Fruit fly (Drosophila melanogaster) whole organism, embryonic: ENCODE measurements around the gene Sec5.

Source experiments
- Atf3 ChIP-seq: fragments of 200-800 bp; sonication (Bioruptor generic); optimal IDR thresholded peaks from 3 replicates; lab custom pipeline; 2016; ENCODE audit warnings: missing biosample characterization, missing genetic modification characterization
- Bteb2 ChIP-seq: fragments of 200-800 bp; sonication (Bioruptor generic); optimal IDR thresholded peaks from 2 replicates; lab custom pipeline; 2016; ENCODE audit warnings: missing biosample characterization, missing genetic modification characterization
- CG14860 ChIP-seq: fragments of 200-800 bp; sonication (Bioruptor generic); IDR thresholded peaks from 3 replicates; pipeline ENCODE4 v1.3.6; 2022; ENCODE audit warnings: missing biosample characterization, missing genetic modification characterization; ENCODE audit not compliant: partially characterized antibody
- CG2120 ChIP-seq: fragments of 200-800 bp; sonication (Bioruptor generic); optimal IDR thresholded peaks from 3 replicates; lab custom pipeline; 2016; ENCODE audit warnings: missing biosample characterization, missing genetic modification characterization
- Drgx ChIP-seq: fragments of 200-800 bp; sonication (Bioruptor generic); IDR thresholded peaks from 2 replicates; pipeline ENCODE4 v1.3.6; 2022; ENCODE audit warnings: missing biosample characterization, missing genetic modification characterization
- HLH4C ChIP-seq: fragments of 200-800 bp; sonication (Bioruptor generic); IDR thresholded peaks from 3 replicates; pipeline ENCODE4 v1.3.6; 2022; ENCODE audit warnings: missing biosample characterization, missing genetic modification characterization; ENCODE audit not compliant: partially characterized antibody
- al ChIP-seq: fragments of 200-800 bp; sonication (Bioruptor generic); IDR thresholded peaks from 2 replicates; pipeline ENCODE4 v1.3.6; 2022; ENCODE audit warnings: missing biosample characterization, missing genetic modification characterization
- gcm2 ChIP-seq: fragments of 200-800 bp; sonication (Bioruptor generic); optimal IDR thresholded peaks from 2 replicates; lab custom pipeline; 2016; ENCODE audit warnings: missing biosample characterization, missing genetic modification characterization
- grn ChIP-seq: fragments of 200-800 bp; sonication (Bioruptor generic); optimal IDR thresholded peaks from 3 replicates; lab custom pipeline; 2017; ENCODE audit warnings: missing biosample characterization, missing genetic modification characterization
- pho ChIP-seq: fragments of 200-800 bp; sonication (Bioruptor generic); optimal IDR thresholded peaks from 2 replicates; lab custom pipeline; 2016; ENCODE audit warnings: missing biosample characterization, missing genetic modification characterization
- pum ChIP-seq: fragments of 200-800 bp; sonication (Bioruptor generic); optimal IDR thresholded peaks from 2 replicates; lab custom pipeline; 2016; ENCODE audit warnings: missing biosample characterization, missing genetic modification characterization
- tin ChIP-seq: fragments of 200-800 bp; sonication (Bioruptor generic); optimal IDR thresholded peaks from 3 replicates; lab custom pipeline; 2016; ENCODE audit warnings: missing biosample characterization, missing genetic modification characterization
- zf30C ChIP-seq: fragments of 200-800 bp; sonication (Bioruptor generic); optimal IDR thresholded peaks from 3 replicates; lab custom pipeline; 2018; ENCODE audit warnings: missing biosample characterization, mild to moderate bottlenecking, missing genetic modification characterization

- TF ChIP-seq CG2120 (no peak), gcm2 (GFP tag; lab: Kevin White, UChicago) (no peak), HLH4C (GFP tag; lab: Robert Waterston, UW) (no peak), al (no peak), CG14860 (no peak), Drgx (GFP tag; lab: Robert Waterston, UW) (no peak), Atf3 (GFP tag; lab: Kevin White, UChicago) (no peak), tin (GFP tag; lab: Kevin White, UChicago) (no peak), grn (no peak), pho (GFP tag; lab: Kevin White, UChicago) (no peak), pum (no peak), zf30C (GFP tag; lab: Kevin White, UChicago) (no peak), Bteb2 (GFP tag; lab: Kevin White, UChicago) (no peak)
Measured at dm6 chr2L:3461760-3462159, 4.7 kb downstream of the Sec5 start, which contains the start of gene CG3246.
